Worm (Caenorhabditis elegans): ENCODE data around the gene cest-24.

cest-24 gene

DNA sequence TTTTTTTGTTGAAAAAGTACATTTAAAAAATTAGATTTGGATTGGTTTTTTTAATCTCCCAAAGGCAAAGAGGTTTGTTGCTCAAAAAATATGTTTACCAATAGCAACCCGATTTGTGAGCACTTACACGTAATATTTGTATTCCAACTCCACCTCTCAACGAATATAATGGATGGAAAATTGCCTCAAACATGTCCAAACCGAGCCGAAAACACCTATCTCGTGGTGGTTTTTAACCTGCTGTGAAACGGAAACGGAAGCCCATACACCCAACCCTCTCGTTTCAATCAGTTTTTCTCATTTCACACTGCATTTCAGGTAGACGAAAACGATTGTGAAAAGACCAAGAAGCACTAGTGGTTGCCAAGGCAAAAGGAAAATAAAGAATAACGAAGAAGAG is at the start of gene cest-24:
cest-24 (plus strand) TSS at position 301 of the 400 bp plus-strand sequence.
- no peak for TF ChIP-seq pag-3 (tag; optimal IDR thresholded peaks at IDR 0.05; ENCODE audit: borderline replicate concordance)
- TF ChIP-seq ama-1 (optimal IDR thresholded peaks at IDR 0.05): no peak
- TF ChIP-seq hlh-30 (tag; optimal IDR thresholded peaks at IDR 0.05; ENCODE audit: insufficient read depth): no peak
- no peak for TF ChIP-seq madf-2 (tag; optimal IDR thresholded peaks at IDR 0.05)
- no peak for TF ChIP-seq ztf-16 (tag; optimal IDR thresholded peaks at IDR 0.05)
- TF ChIP-seq unc-42 (tag; optimal IDR thresholded peaks at IDR 0.05): no peak
- TF ChIP-seq zip-5 (tag; optimal IDR thresholded peaks at IDR 0.05): no peak
- no peak for TF ChIP-seq dve-1 (tag; optimal IDR thresholded peaks at IDR 0.05)
- no peak for TF ChIP-seq fax-1 (tag; optimal IDR thresholded peaks at IDR 0.05)
- no peak for TF ChIP-seq ahr-1 (tag; optimal IDR thresholded peaks at IDR 0.05)
- no peak for TF ChIP-seq ceh-9 (tag; optimal IDR thresholded peaks at IDR 0.05)
- TF ChIP-seq ceh-14 (tag; optimal IDR thresholded peaks at IDR 0.05): no peak
- no peak for TF ChIP-seq ref-2 (tag; optimal IDR thresholded peaks at IDR 0.05)
- no peak for TF ChIP-seq K09A11.1 (tag; optimal IDR thresholded peaks at IDR 0.05; ENCODE audit: insufficient read depth)
- TF ChIP-seq fkh-6 (tag; optimal IDR thresholded peaks at IDR 0.05): no peak
- no peak for TF ChIP-seq elt-2 (tag; optimal IDR thresholded peaks at IDR 0.05)
- no peak for TF ChIP-seq sox-4 (tag; optimal IDR thresholded peaks at IDR 0.05)
- TF ChIP-seq elt-4 (tag; optimal IDR thresholded peaks at IDR 0.05): no peak

DNA sequence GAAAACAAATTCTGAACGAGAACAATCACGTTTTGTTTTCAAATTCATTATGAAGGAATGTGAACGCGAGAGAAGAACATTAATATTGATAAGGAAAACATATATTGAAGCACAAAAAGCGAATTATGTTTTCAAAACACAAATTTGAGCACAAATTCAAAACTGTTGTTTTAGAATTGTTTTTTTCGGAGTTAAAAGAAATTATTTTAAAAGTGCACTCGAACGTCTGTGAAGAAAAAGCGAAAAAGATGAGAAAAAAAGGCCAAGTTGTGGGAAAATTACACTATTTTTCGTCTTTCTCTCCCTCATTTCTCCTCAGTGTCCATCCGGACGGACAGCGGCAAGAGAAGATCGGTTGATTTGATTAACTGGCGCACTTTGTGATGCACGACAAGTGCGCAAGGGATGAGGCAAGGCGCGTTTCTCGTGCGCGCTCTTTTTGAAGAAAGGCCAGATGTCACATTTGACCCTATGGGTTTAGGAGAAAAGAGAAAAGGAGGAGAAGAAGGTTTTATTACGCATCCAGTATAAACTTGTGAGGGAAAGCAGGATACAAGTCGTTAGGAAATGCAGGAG is 49.4 kb upstream of the cest-24 start, which contains the start of gene mrck-1:
mrck-1 (minus strand) TSS at position 51 of the 576 bp plus-strand sequence.
- TF ChIP-seq ceh-45 (GFP tag; IDR thresholded peaks at IDR 0.05) (peak; percentile 48; the same call in 1 of the 2 replicates), hlh-30 (tag; optimal IDR thresholded peaks at IDR 0.05; ENCODE audit: insufficient read depth) (peak; percentile 80), ttx-3 (tag; optimal IDR thresholded peaks at IDR 0.05) (peak; percentile 64), ama-1 (optimal IDR thresholded peaks at IDR 0.05) (no peak), ref-2 (tag; optimal IDR thresholded peaks at IDR 0.05) (peak; percentile 78), K02D7.2 (tag; optimal IDR thresholded peaks at IDR 0.05) (peak; percentile 66), F13H6.1 (tag; optimal IDR thresholded peaks at IDR 0.05) (peak; percentile 84), ceh-2 (tag; optimal IDR thresholded peaks at IDR 0.05) (peak; percentile 74), zip-5 (tag; optimal IDR thresholded peaks at IDR 0.05) (no peak), unc-55 (GFP tag; optimal IDR thresholded peaks at IDR 0.05) (peak; percentile 97), tbx-2 (tag; optimal IDR thresholded peaks at IDR 0.05) (peak; percentile 95), pqm-1 (tag; optimal IDR thresholded peaks at IDR 0.05) (peak; percentile 38), fkh-6 (tag; optimal IDR thresholded peaks at IDR 0.05) (peak; percentile 66), madf-2 (tag; optimal IDR thresholded peaks at IDR 0.05) (peak; percentile 96), hlh-15 (tag; optimal IDR thresholded peaks at IDR 0.05) (peak; percentile 41), ceh-22 (tag; optimal IDR thresholded peaks at IDR 0.05) (peak; percentile 2), ceh-18 (tag; optimal IDR thresholded peaks at IDR 0.05) (peak; percentile 93), unc-3 (GFP tag; conservative IDR thresholded peaks at IDR 0.05) (peak; percentile 74), unc-3 (tag; optimal IDR thresholded peaks at IDR 0.05) (peak; percentile 72), odd-2 (tag; optimal IDR thresholded peaks at IDR 0.05) (no peak), pat-9 (tag; optimal IDR thresholded peaks at IDR 0.05) (peak; percentile 92), ahr-1 (tag; optimal IDR thresholded peaks at IDR 0.05) (peak; percentile 54), hlh-13 (GFP tag; optimal IDR thresholded peaks at IDR 0.05) (peak; percentile 18), lin-11 (tag; optimal IDR thresholded peaks at IDR 0.05) (peak; percentile 34), elt-2 (tag; optimal IDR thresholded peaks at IDR 0.05) (peak; percentile 76), ceh-19 (GFP tag; optimal IDR thresholded peaks at IDR 0.05) (peak; percentile 76), fkh-10 (GFP tag; optimal IDR thresholded peaks at IDR 0.05) (peak; percentile 77), npax-4 (tag; optimal IDR thresholded peaks at IDR 0.05) (peak; percentile 40), dve-1 (tag; optimal IDR thresholded peaks at IDR 0.05) (peak; percentile 80), T23F11.4 (GFP tag; optimal IDR thresholded peaks at IDR 0.05) (peak; percentile 78), pros-1 (tag; optimal IDR thresholded peaks at IDR 0.05) (peak; percentile 94), pha-2 (tag; optimal IDR thresholded peaks at IDR 0.05) (peak; percentile 25), ceh-31 (tag; optimal IDR thresholded peaks at IDR 0.05) (peak; percentile 92), lim-6 (tag; optimal IDR thresholded peaks at IDR 0.05) (peak; percentile 62), ceh-34 (tag; optimal IDR thresholded peaks at IDR 0.05) (peak; percentile 89), unc-86 (tag; optimal IDR thresholded peaks at IDR 0.05) (peak; percentile 45), che-1 (tag; optimal IDR thresholded peaks at IDR 0.05) (peak; percentile 63), sdc-2 (tag; optimal IDR thresholded peaks at IDR 0.05) (peak; percentile 80), pax-1 (tag; optimal IDR thresholded peaks at IDR 0.05) (no peak), nfya-1 (tag; optimal IDR thresholded peaks at IDR 0.05) (peak; percentile 96), ceh-24 (tag; optimal IDR thresholded peaks at IDR 0.05) (peak; percentile 19)
